Fruit fly (Drosophila melanogaster): ENCODE measurements around the gene Nhe1.

Nhe1 gene

DNA sequence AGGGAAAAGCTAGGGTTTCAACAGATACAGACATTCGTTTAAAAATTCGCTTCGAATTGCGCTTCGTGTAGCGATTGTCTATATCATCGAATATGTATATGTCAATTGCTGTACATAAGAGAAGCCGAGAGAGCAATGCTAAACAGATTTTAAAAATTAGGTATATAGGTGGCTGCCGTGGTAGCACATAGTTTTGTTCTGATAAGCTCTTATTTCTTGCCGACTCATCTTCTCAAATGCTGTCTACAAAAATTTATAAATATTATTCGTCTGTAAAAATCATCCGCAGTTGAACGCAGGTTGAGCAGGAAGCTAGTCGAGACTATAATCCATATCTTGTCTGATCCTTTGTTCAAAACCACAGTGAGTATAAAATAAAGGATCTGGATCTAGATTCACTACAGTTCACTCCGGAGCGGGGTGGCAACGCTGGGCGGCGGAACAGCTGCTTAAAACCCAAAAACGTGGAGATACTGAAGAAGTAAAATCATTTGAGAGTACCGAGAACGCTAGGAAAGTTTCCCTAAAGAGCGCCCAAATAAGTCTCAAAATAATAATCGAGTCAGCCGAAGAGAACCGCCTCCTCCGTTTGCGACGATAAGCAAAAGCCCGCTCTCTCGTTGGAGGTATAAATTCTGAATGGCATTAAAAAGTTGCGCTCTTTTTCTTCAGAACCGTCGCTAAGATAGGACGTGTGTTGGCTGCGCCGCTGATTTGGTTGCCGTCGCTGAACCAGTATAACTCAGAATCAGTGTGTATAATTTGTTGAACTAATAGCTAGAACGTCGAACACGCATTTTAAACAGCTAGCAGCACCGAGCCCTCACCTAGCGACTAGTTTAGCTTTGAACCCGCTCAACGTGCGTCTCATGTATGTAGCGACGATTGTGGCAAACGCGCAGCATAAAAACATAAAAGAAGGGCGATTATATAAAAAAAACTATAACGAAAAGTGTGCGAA, 1.2 kb upstream of the Nhe1 start:
- no peak for TF ChIP-seq Oli (tag; optimal IDR thresholded peaks at IDR 0.05)
- TF ChIP-seq sug (tag; optimal IDR thresholded peaks at IDR 0.05), result peak; percentile 2
- peak; percentile 16 for TF ChIP-seq CG14710 (tag; optimal IDR thresholded peaks at IDR 0.05)
- peak; percentile 34 for TF ChIP-seq CG1603 (tag; optimal IDR thresholded peaks at IDR 0.05)
- TF ChIP-seq Optix (GFP tag; IDR thresholded peaks at IDR 0.05), result no peak
- TF ChIP-seq CG2120 (GFP tag; optimal IDR thresholded peaks at IDR 0.05), result no peak
- no peak for TF ChIP-seq Sox102F (GFP tag; optimal IDR thresholded peaks at IDR 0.05)
- peak; percentile 46; the same call in 1 of the 2 replicates for TF ChIP-seq CG32532 (GFP tag; IDR thresholded peaks at IDR 0.05)
- peak; percentile 52 for TF ChIP-seq unc-4 (GFP tag; IDR thresholded peaks at IDR 0.05; ENCODE audit: partially characterized antibody)
- TF ChIP-seq MBD-R2 (GFP tag; IDR thresholded peaks at IDR 0.05), result no peak; the same call in 1 of the 2 replicates
- TF ChIP-seq hbn (GFP tag; IDR thresholded peaks at IDR 0.05; ENCODE audit: partially characterized antibody), result peak; percentile 15; the same call in 1 of the 2 replicates
- TF ChIP-seq ac (GFP tag; optimal IDR thresholded peaks at IDR 0.05), result no peak
- peak; percentile 87 to 95 for TF ChIP-seq Trl (optimal IDR thresholded peaks at IDR 0.05)
- TF ChIP-seq Trl (GFP tag; optimal IDR thresholded peaks at IDR 0.05), result no peak
- peak; percentile 23 for TF ChIP-seq CG4424 (GFP tag; optimal IDR thresholded peaks at IDR 0.05)
- peak; percentile 7 for TF ChIP-seq CG17829 (tag; optimal IDR thresholded peaks at IDR 0.05)
- TF ChIP-seq exex (tag; optimal IDR thresholded peaks at IDR 0.05), result peak; percentile 47
- 0 out of 3 replicates have a peak, but pooled peaks have one; percentile 23 for TF ChIP-seq HLH4C (GFP tag; IDR thresholded peaks at IDR 0.05; ENCODE audit: partially characterized antibody)
- no peak for TF ChIP-seq usp (GFP tag; optimal IDR thresholded peaks at IDR 0.05)
- TF ChIP-seq CG15696 (tag; optimal IDR thresholded peaks at IDR 0.05), result peak; percentile 4
- TF ChIP-seq Lhr (GFP tag; optimal IDR thresholded peaks at IDR 0.05), result no peak
- 0 out of 2 replicates have a peak, but pooled peaks have one; percentile 5 for TF ChIP-seq slbo (GFP tag; IDR thresholded peaks at IDR 0.05)
- TF ChIP-seq Fer1 (GFP tag; optimal IDR thresholded peaks at IDR 0.05), result peak; percentile 70
- peak; percentile 98 for TF ChIP-seq CG3163 (GFP tag; optimal IDR thresholded peaks at IDR 0.05)
- no peak for TF ChIP-seq ap (GFP tag; IDR thresholded peaks at IDR 0.05)
- no peak for TF ChIP-seq CG11247 (GFP tag; IDR thresholded peaks at IDR 0.05)
- no peak for TF ChIP-seq CG15073 (GFP tag; optimal IDR thresholded peaks at IDR 0.05)
- TF ChIP-seq YL-1 (GFP tag; optimal IDR thresholded peaks at IDR 0.05), result peak; percentile 44
- TF ChIP-seq Dp (GFP tag; optimal IDR thresholded peaks at IDR 0.05), result peak; percentile 40
- no peak for TF ChIP-seq Atf6 (GFP tag; IDR thresholded peaks at IDR 0.05)
- no peak for TF ChIP-seq CG8089 (GFP tag; optimal IDR thresholded peaks at IDR 0.05)
- no peak for TF ChIP-seq CG31388 (GFP tag; optimal IDR thresholded peaks at IDR 0.05)
- peak; percentile 16 for TF ChIP-seq CG18262 (tag; optimal IDR thresholded peaks at IDR 0.05)
- peak; percentile 75 for TF ChIP-seq vvl (GFP tag; IDR thresholded peaks at IDR 0.05)
- TF ChIP-seq CG9932 (GFP tag; IDR thresholded peaks at IDR 0.05), result 0 out of 2 replicates have a peak, but pooled peaks have one; percentile 29
- no peak for TF ChIP-seq CG4617 (GFP tag; optimal IDR thresholded peaks at IDR 0.05; ENCODE audit: borderline replicate concordance)
- no peak for TF ChIP-seq esg (GFP tag; conservative IDR thresholded peaks at IDR 0.05)
- peak; percentile 36 for TF ChIP-seq CG31365 (tag; optimal IDR thresholded peaks at IDR 0.05)
- TF ChIP-seq pita (GFP tag; optimal IDR thresholded peaks at IDR 0.05), result peak; percentile 27
- no peak for TF ChIP-seq wdn (GFP tag; IDR thresholded peaks at IDR 0.05)
- TF ChIP-seq sens (GFP tag), result peak; percentile 4
- TF ChIP-seq dm (GFP tag; optimal IDR thresholded peaks at IDR 0.05), result peak; percentile 80
- TF ChIP-seq bbx (GFP tag; IDR thresholded peaks at IDR 0.05; ENCODE audit: partially characterized antibody), result peak; percentile 43; the same call in 1 of the 2 replicates
- peak; percentile 52; the same call in 1 of the 2 replicates for TF ChIP-seq Adf1 (GFP tag; IDR thresholded peaks at IDR 0.05)
- TF ChIP-seq lbe (GFP tag; optimal IDR thresholded peaks at IDR 0.05), result peak; percentile 53
- no peak for TF ChIP-seq CG10147 (GFP tag; optimal IDR thresholded peaks at IDR 0.05)
- peak; percentile 29 for TF ChIP-seq inv (GFP tag; IDR thresholded peaks at IDR 0.05; ENCODE audit: partially characterized antibody)
- TF ChIP-seq cwo (GFP tag; optimal IDR thresholded peaks at IDR 0.05), result peak; percentile 34

Data from whole organism, embryonic.